Worm (Caenorhabditis elegans) whole organism, mixed stage, embryonic: ENCODE results near the gene msp-74.

Experiments
- elt-1 ChIP-seq: sonication (generic microtip); optimal IDR thresholded peaks from 2 replicates; lab custom pipeline; 2017; ENCODE audit warnings: missing genetic modification characterization, mild to moderate bottlenecking, missing compliant biosample characterization, antibody characterized with exemption, moderate library complexity, borderline replicate concordance; ENCODE audit not compliant: insufficient read depth
- lin-13 ChIP-seq: fragments of 150-350 bp; optimal IDR thresholded peaks from 2 replicates; lab custom pipeline; 2014; ENCODE audit warnings: missing biosample characterization, missing genetic modification characterization
- lsy-2 ChIP-seq: fragments of 150-350 bp; optimal IDR thresholded peaks from 2 replicates; lab custom pipeline; 2014; ENCODE audit warnings: missing biosample characterization, missing genetic modification characterization
- nhr-28 ChIP-seq: fragments of 150-350 bp; optimal IDR thresholded peaks from 2 replicates; lab custom pipeline; 2014; ENCODE audit warnings: missing biosample characterization, missing genetic modification characterization
- snpc-4 ChIP-seq: fragments of 150-350 bp; optimal IDR thresholded peaks from 2 replicates; lab custom pipeline; 2014; ENCODE audit warnings: missing biosample characterization, missing genetic modification characterization

- TF ChIP-seq elt-1 (tag; lab: Kevin White, UChicago) (no peak), lsy-2 (no peak), snpc-4 (tag; lab: Kevin White, UChicago) (no peak), lin-13 (no peak), nhr-28 (tag; lab: Kevin White, UChicago) (no peak)
These were observed 26.9 kb upstream of the msp-74 start, which contains the start of gene nas-29 for ce11 chrII:5141945-5142514.
